Fruit fly (Drosophila melanogaster) whole organism, adult: Measurements from ENCODE around the gene per.

ENCODE experiments used
- CG11617 ChIP-seq: fragments of 200-800 bp; sonication (Bioruptor generic); optimal IDR thresholded peaks from 2 replicates; lab custom pipeline; 2017; ENCODE audit warnings: mild to moderate bottlenecking, missing biosample characterization, missing genetic modification reagents, missing genetic modification characterization
- CG33017 ChIP-seq: fragments of 200-800 bp; sonication (Bioruptor generic); optimal IDR thresholded peaks from 2 replicates; lab custom pipeline; 2018; ENCODE audit warnings: missing biosample characterization, mild to moderate bottlenecking, missing genetic modification characterization, moderate library complexity
- CG5204 ChIP-seq: fragments of 200-800 bp; sonication (Bioruptor generic); optimal IDR thresholded peaks from 2 replicates; lab custom pipeline; 2016; ENCODE audit warnings: missing biosample characterization, missing genetic modification characterization
- Hr96 ChIP-seq: fragments of 200-800 bp; sonication (Bioruptor generic); optimal IDR thresholded peaks from 2 replicates; lab custom pipeline; 2016; ENCODE audit warnings: missing biosample characterization, missing genetic modification characterization
- bab1 ChIP-seq: fragments of 200-800 bp; sonication (Bioruptor generic); optimal IDR thresholded peaks from 3 replicates; lab custom pipeline; 2019; ENCODE audit warnings: missing biosample characterization, mild to moderate bottlenecking, missing genetic modification characterization, moderate library complexity
- cic ChIP-seq: fragments of 200-800 bp; sonication (Bioruptor generic); optimal IDR thresholded peaks from 2 replicates; lab custom pipeline; 2017; ENCODE audit warnings: missing biosample characterization, mild to moderate bottlenecking, missing genetic modification characterization, moderate library complexity
- kay ChIP-seq: fragments of 200-800 bp; sonication (Bioruptor generic); peaks from one replicate; lab custom pipeline; 2016; ENCODE audit warnings: missing biosample characterization, missing genetic modification characterization, borderline replicate concordance
- ovo ChIP-seq: fragments of 200-800 bp; sonication (Bioruptor generic); optimal IDR thresholded peaks from 2 replicates; lab custom pipeline; 2016; ENCODE audit warnings: missing biosample characterization, missing genetic modification characterization
- tj ChIP-seq: fragments of 200-800 bp; sonication (Bioruptor generic); optimal IDR thresholded peaks from 3 replicates; lab custom pipeline; 2017; ENCODE audit warnings: missing biosample characterization, mild to moderate bottlenecking, missing genetic modification characterization, moderate library complexity
- toe ChIP-seq: fragments of 200-800 bp; sonication (Bioruptor generic); optimal IDR thresholded peaks from 2 replicates; lab custom pipeline; 2016; ENCODE audit warnings: missing biosample characterization, missing genetic modification characterization

DNA sequence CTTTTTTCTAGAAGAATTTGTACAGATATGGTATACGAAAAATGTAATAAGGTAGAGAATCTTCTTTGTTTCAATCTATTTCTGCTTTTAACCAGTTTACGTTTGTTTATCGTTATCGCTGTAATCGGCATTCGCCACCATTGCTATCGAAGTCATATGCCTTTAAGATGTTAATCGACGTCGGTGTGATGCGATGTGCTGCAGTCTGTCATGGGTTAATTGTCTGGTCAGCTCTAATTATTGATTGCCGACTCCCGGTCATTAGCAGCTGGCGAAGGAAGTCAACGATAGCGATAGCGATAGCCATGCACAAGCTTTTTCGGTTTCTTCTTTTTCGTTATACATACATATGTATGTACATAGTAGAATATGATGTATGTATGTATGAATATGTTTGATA lies 29.9 kb upstream of the per start:
- TF ChIP-seq Hr96 (no peak), ovo (GFP tag; lab: Kevin White, UChicago) (no peak), CG11617 (GFP tag; lab: Kevin White, UChicago) (no peak), CG33017 (tag; lab: Kevin White, UChicago) (no peak), bab1 (GFP tag; lab: Kevin White, UChicago) (no peak), toe (GFP tag; lab: Kevin White, UChicago) (no peak), kay (no peak), CG5204 (GFP tag; lab: Kevin White, UChicago) (no peak), tj (GFP tag; lab: Kevin White, UChicago) (no peak), cic (no peak)
